Fruit fly (Drosophila melanogaster) whole organism, pupa: ENCODE results near the gene CG9257.

Experiments
- CG10348 ChIP-seq: fragments of 200-800 bp; sonication (Bioruptor generic); IDR thresholded peaks from 2 replicates; pipeline ENCODE4 v1.3.6; 2022; ENCODE audit warnings: missing biosample characterization, missing genetic modification characterization
- CG12605 ChIP-seq: fragments of 200-800 bp; sonication (Bioruptor generic); IDR thresholded peaks from 2 replicates; pipeline ENCODE4 v1.3.6; 2022; ENCODE audit warnings: missing biosample characterization, missing genetic modification characterization
- CG13204 ChIP-seq: fragments of 200-800 bp; sonication (Bioruptor generic); optimal IDR thresholded peaks from 2 replicates; lab custom pipeline; 2018; ENCODE audit warnings: missing biosample characterization, mild to moderate bottlenecking, missing genetic modification characterization, moderate library complexity
- CG14655 ChIP-seq: fragments of 200-800 bp; sonication (Bioruptor generic); optimal IDR thresholded peaks from 3 replicates; lab custom pipeline; 2017; ENCODE audit warnings: mild to moderate bottlenecking, missing biosample characterization, missing genetic modification reagents, missing genetic modification characterization
- CG15710 ChIP-seq: fragments of 200-800 bp; sonication (Bioruptor generic); optimal IDR thresholded peaks from 2 replicates; lab custom pipeline; 2018; ENCODE audit warnings: missing biosample characterization, mild to moderate bottlenecking, missing genetic modification characterization, moderate library complexity
- CG17806 ChIP-seq: fragments of 200-800 bp; sonication (Bioruptor generic); optimal IDR thresholded peaks from 2 replicates; lab custom pipeline; 2018; ENCODE audit warnings: missing biosample characterization, mild to moderate bottlenecking, missing genetic modification characterization, moderate library complexity
- CG32121 ChIP-seq: fragments of 200-800 bp; sonication (Bioruptor generic); IDR thresholded peaks from 2 replicates; pipeline ENCODE4 v1.3.6; 2022; ENCODE audit warnings: missing biosample characterization, missing genetic modification characterization
- CG34367 ChIP-seq: fragments of 200-800 bp; sonication (Bioruptor generic); optimal IDR thresholded peaks from 2 replicates; lab custom pipeline; 2018; ENCODE audit warnings: missing biosample characterization, mild to moderate bottlenecking, missing genetic modification characterization
- CG4496 ChIP-seq: fragments of 200-800 bp; sonication (Bioruptor generic); IDR thresholded peaks from 3 replicates; pipeline ENCODE4 v1.3.6; 2022; ENCODE audit warnings: missing biosample characterization, missing genetic modification characterization
- CG8159 ChIP-seq: fragments of 200-800 bp; sonication (Bioruptor generic); optimal IDR thresholded peaks from 3 replicates; lab custom pipeline; 2018; ENCODE audit warnings: missing biosample characterization, mild to moderate bottlenecking, missing genetic modification characterization, moderate library complexity
- CG8301 ChIP-seq: fragments of 200-800 bp; sonication (Bioruptor generic); optimal IDR thresholded peaks from 2 replicates; lab custom pipeline; 2018; ENCODE audit warnings: missing biosample characterization, mild to moderate bottlenecking, missing genetic modification characterization
- CG9948 ChIP-seq: fragments of 200-800 bp; sonication (Bioruptor generic); optimal IDR thresholded peaks from 2 replicates; lab custom pipeline; 2018; ENCODE audit warnings: missing biosample characterization, mild to moderate bottlenecking, missing genetic modification characterization, moderate library complexity
- D1 ChIP-seq: fragments of 200-800 bp; sonication (Bioruptor generic); optimal IDR thresholded peaks from 2 replicates; lab custom pipeline; 2018; ENCODE audit warnings: missing biosample characterization, mild to moderate bottlenecking, missing genetic modification characterization, moderate library complexity
- EcR ChIP-seq: fragments of 200-800 bp; sonication (Bioruptor generic); optimal IDR thresholded peaks from 3 replicates; lab custom pipeline; 2019; ENCODE audit warnings: missing biosample characterization, missing genetic modification characterization, mild to moderate bottlenecking, moderate library complexity, missing genetic modification reagents
- Ets98B ChIP-seq: fragments of 200-800 bp; sonication (Bioruptor generic); IDR thresholded peaks from 2 replicates; pipeline ENCODE4 v1.3.6; 2022; ENCODE audit warnings: missing biosample characterization, missing genetic modification characterization
- Pif1A ChIP-seq: fragments of 200-800 bp; sonication (Bioruptor generic); optimal IDR thresholded peaks from 3 replicates; lab custom pipeline; 2016; ENCODE audit warnings: missing biosample characterization, missing genetic modification characterization
- Pif1B ChIP-seq: fragments of 200-800 bp; sonication (Bioruptor generic); optimal IDR thresholded peaks from 3 replicates; lab custom pipeline; 2016; ENCODE audit warnings: missing biosample characterization, missing genetic modification characterization
- Snoo ChIP-seq: fragments of 200-800 bp; sonication (Bioruptor generic); optimal IDR thresholded peaks from 3 replicates; lab custom pipeline; 2017; ENCODE audit warnings: missing biosample characterization, mild to moderate bottlenecking, missing genetic modification characterization, inconsistent platforms
- fd96Ca ChIP-seq: fragments of 200-800 bp; sonication (Bioruptor generic); IDR thresholded peaks from 3 replicates; pipeline ENCODE4 v1.3.6; 2022; ENCODE audit warnings: missing biosample characterization, missing genetic modification characterization
- gl ChIP-seq: fragments of 200-800 bp; sonication (Bioruptor generic); optimal IDR thresholded peaks from 2 replicates; lab custom pipeline; 2018; ENCODE audit warnings: missing biosample characterization, mild to moderate bottlenecking, missing genetic modification characterization
- rn ChIP-seq: fragments of 200-800 bp; sonication (Bioruptor generic); IDR thresholded peaks from 2 replicates; pipeline ENCODE4 v1.3.6; 2022; ENCODE audit warnings: missing biosample characterization, missing genetic modification characterization

Gene CG9257

dm6 chr2L:21082444-21083201 is 19.9 kb upstream of the CG9257 start, which contains the start of gene CG33511:
TSS of gene CG33511 (minus strand) at chr2L:21082494.
- peak; percentile 47 for TF ChIP-seq EcR (GFP tag; lab: Kevin White, UChicago)
- TF ChIP-seq CG4496 (GFP tag; lab: Robert Waterston, UW) = no peak
- TF ChIP-seq CG14655 (GFP tag; lab: Kevin White, UChicago) = no peak
- TF ChIP-seq Pif1A (GFP tag; lab: Kevin White, UChicago) = no peak
- TF ChIP-seq CG32121 (GFP tag; lab: Robert Waterston, UW) = no peak
- TF ChIP-seq Ets98B (GFP tag; lab: Robert Waterston, UW) = no peak

dm6 chr2L:21084268-21084667 is 18.3 kb upstream of the CG9257 start, which contains the start of gene CG33510:
TSS of gene CG33510 (minus strand) at chr2L:21084326.
- TF ChIP-seq CG32121 (GFP tag; lab: Robert Waterston, UW) = no peak
- TF ChIP-seq EcR (GFP tag; lab: Kevin White, UChicago) = peak; percentile 24
- no peak for TF ChIP-seq CG17806 (tag; lab: Kevin White, UChicago)
- TF ChIP-seq CG10348 (GFP tag; lab: Robert Waterston, UW) = no peak
- TF ChIP-seq rn (GFP tag; lab: Robert Waterston, UW) = no peak
- TF ChIP-seq Pif1B (GFP tag; lab: Kevin White, UChicago) = no peak

dm6 chr2L:21086406-21086805 is 16.1 kb upstream of the CG9257 start, which contains the start of gene CG33509:
TSS of gene CG33509 (minus strand) at chr2L:21086506.
- TF ChIP-seq CG14655 (GFP tag; lab: Kevin White, UChicago) (no peak), Pif1B (GFP tag; lab: Kevin White, UChicago) (no peak), EcR (GFP tag; lab: Kevin White, UChicago) (no peak), CG34367 (tag; lab: Kevin White, UChicago) (no peak), Pif1A (GFP tag; lab: Kevin White, UChicago) (no peak), rn (GFP tag; lab: Robert Waterston, UW) (no peak), gl (no peak), CG12605 (GFP tag; lab: Robert Waterston, UW) (no peak), CG10348 (GFP tag; lab: Robert Waterston, UW) (no peak), CG17806 (tag; lab: Kevin White, UChicago) (no peak), CG8159 (tag; lab: Kevin White, UChicago) (no peak), CG13204 (GFP tag; lab: Kevin White, UChicago) (no peak), Snoo (tag; lab: Kevin White, UChicago) (no peak), fd96Ca (GFP tag; lab: Robert Waterston, UW) (no peak), D1 (tag; lab: Kevin White, UChicago) (no peak), CG4496 (GFP tag; lab: Robert Waterston, UW) (no peak), CG15710 (tag; lab: Kevin White, UChicago) (no peak), CG8301 (tag; lab: Kevin White, UChicago) (no peak), Ets98B (GFP tag; lab: Robert Waterston, UW) (no peak)

dm6 chr2L:21088651-21089050 is 13.9 kb upstream of the CG9257 start, which contains the start of gene ppk13:
TSS of gene ppk13 (minus strand) at chr2L:21088751.
- TF ChIP-seq Pif1A (GFP tag; lab: Kevin White, UChicago) = no peak

dm6 chr2L:21089075-21089474 is 13.5 kb upstream of the CG9257 start, which contains the start of gene CG9259:
TSS of gene CG9259 (plus strand) at chr2L:21089375.
- TF ChIP-seq CG8301 (tag; lab: Kevin White, UChicago) = no peak
- no peak for TF ChIP-seq fd96Ca (GFP tag; lab: Robert Waterston, UW)
- no peak for TF ChIP-seq CG17806 (tag; lab: Kevin White, UChicago)
- TF ChIP-seq EcR (GFP tag; lab: Kevin White, UChicago) = no peak
- no peak for TF ChIP-seq CG15710 (tag; lab: Kevin White, UChicago)
- TF ChIP-seq CG12605 (GFP tag; lab: Robert Waterston, UW) = no peak
- TF ChIP-seq Snoo (tag; lab: Kevin White, UChicago) = no peak
- TF ChIP-seq Ets98B (GFP tag; lab: Robert Waterston, UW) = no peak
- TF ChIP-seq D1 (tag; lab: Kevin White, UChicago) = no peak
- no peak for TF ChIP-seq CG9948 (tag; lab: Kevin White, UChicago)
- TF ChIP-seq gl = no peak
- TF ChIP-seq CG10348 (GFP tag; lab: Robert Waterston, UW) = no peak
- TF ChIP-seq CG13204 (GFP tag; lab: Kevin White, UChicago) = no peak

- TF ChIP-seq Ets98B (GFP tag; lab: Robert Waterston, UW) (no peak), Pif1B (GFP tag; lab: Kevin White, UChicago) (no peak), Pif1A (GFP tag; lab: Kevin White, UChicago) (no peak), CG14655 (GFP tag; lab: Kevin White, UChicago) (no peak), gl (no peak), CG8159 (tag; lab: Kevin White, UChicago) (no peak), CG10348 (GFP tag; lab: Robert Waterston, UW) (no peak), EcR (GFP tag; lab: Kevin White, UChicago) (no peak), CG9948 (tag; lab: Kevin White, UChicago) (no peak), CG13204 (GFP tag; lab: Kevin White, UChicago) (no peak), fd96Ca (GFP tag; lab: Robert Waterston, UW) (no peak), D1 (tag; lab: Kevin White, UChicago) (no peak), CG17806 (tag; lab: Kevin White, UChicago) (no peak), CG4496 (GFP tag; lab: Robert Waterston, UW) (no peak), CG32121 (GFP tag; lab: Robert Waterston, UW) (no peak), CG34367 (tag; lab: Kevin White, UChicago) (no peak), CG12605 (GFP tag; lab: Robert Waterston, UW) (no peak)
These were observed 11.6 kb upstream of the CG9257 start, which contains the start of gene CG14397 for dm6 chr2L:21090958-21091357. TSS of gene CG14397 (plus strand) at chr2L:21091227.
